Fruit fly (Drosophila melanogaster): ENCODE measurements around the gene Tcs5.
A peak's percentile ranks its signal among the peaks of the same experiment; 100 is the strongest.

Gene Tcs5

dm6 chr3L:5139312-5139711 is at the start of gene Tcs5, which contains the start of gene CHMP2B (continued):
- TF ChIP-seq CG12071 (GFP tag; optimal IDR thresholded peaks at IDR 0.05) = peak; percentile 99
- peak; percentile 98 for TF ChIP-seq D19B (GFP tag; optimal IDR thresholded peaks at IDR 0.05)
- peak; percentile 100 for TF ChIP-seq vfl (GFP tag; optimal IDR thresholded peaks at IDR 0.05)
- TF ChIP-seq CG16863 (GFP tag; optimal IDR thresholded peaks at IDR 0.05) = peak; percentile 99
- TF ChIP-seq CG8290 (GFP tag; optimal IDR thresholded peaks at IDR 0.05) = peak; percentile 99
- TF ChIP-seq CG8290 (tag; optimal IDR thresholded peaks at IDR 0.05) = peak; percentile 98 to 99
- peak; percentile 99 for TF ChIP-seq disco-r (GFP tag; optimal IDR thresholded peaks at IDR 0.05)
- TF ChIP-seq CG17612 (GFP tag; IDR thresholded peaks at IDR 0.05) = peak; percentile 99
- peak; percentile 100 for TF ChIP-seq Oli (tag; optimal IDR thresholded peaks at IDR 0.05)
- peak; percentile 97 for TF ChIP-seq ems (GFP tag; optimal IDR thresholded peaks at IDR 0.05)
- TF ChIP-seq knrl (GFP tag; IDR thresholded peaks at IDR 0.05; ENCODE audit: partially characterized antibody) = peak; percentile 54
- TF ChIP-seq ase (GFP tag; IDR thresholded peaks at IDR 0.05) = peak; percentile 100
- TF ChIP-seq lab (GFP tag; optimal IDR thresholded peaks at IDR 0.05) = peak; percentile 100
- TF ChIP-seq Trl (optimal IDR thresholded peaks at IDR 0.05) = no peak
- peak; percentile 100 for TF ChIP-seq Trl (GFP tag; optimal IDR thresholded peaks at IDR 0.05)
- peak; percentile 23 for TF ChIP-seq CG1832 (GFP tag; optimal IDR thresholded peaks at IDR 0.05)
- TF ChIP-seq CkIIα-i1 (GFP tag; IDR thresholded peaks at IDR 0.05) = peak; percentile 99
- peak; percentile 99 for TF ChIP-seq CG31224 (GFP tag; IDR thresholded peaks at IDR 0.05)
- TF ChIP-seq Ets65A (GFP tag) = peak; percentile 99
- TF ChIP-seq CG14050 (GFP tag; IDR thresholded peaks at IDR 0.05) = peak; percentile 100
- TF ChIP-seq CG4282 (GFP tag; optimal IDR thresholded peaks at IDR 0.05) = peak; percentile 99
- peak; percentile 100 for TF ChIP-seq CG7271 (tag; optimal IDR thresholded peaks at IDR 0.05)
- peak; percentile 99 for TF ChIP-seq Lhr (GFP tag; optimal IDR thresholded peaks at IDR 0.05)
- TF ChIP-seq exex (tag; optimal IDR thresholded peaks at IDR 0.05) = peak; percentile 97
- TF ChIP-seq CG13624 (GFP tag; optimal IDR thresholded peaks at IDR 0.05) = peak; percentile 100
- TF ChIP-seq crp (GFP tag; optimal IDR thresholded peaks at IDR 0.05) = peak; percentile 95 to 96
- peak; percentile 100 for TF ChIP-seq CG34422 (GFP tag; IDR thresholded peaks at IDR 0.05)
- TF ChIP-seq CG2712 (tag; optimal IDR thresholded peaks at IDR 0.05) = peak; percentile 98
- peak; percentile 98 for TF ChIP-seq CG1792 (GFP tag; optimal IDR thresholded peaks at IDR 0.05)
- peak; percentile 77 for TF ChIP-seq CTCF (GFP tag; optimal IDR thresholded peaks at IDR 0.05)

- TF ChIP-seq CoRest (tag; optimal IDR thresholded peaks at IDR 0.05) (peak; percentile 15), mirr (GFP tag; optimal IDR thresholded peaks at IDR 0.05) (no peak), CG3281 (GFP tag; optimal IDR thresholded peaks at IDR 0.05) (peak; percentile 10), Fer2 (tag; optimal IDR thresholded peaks at IDR 0.05) (no peak), CG4328 (GFP tag; optimal IDR thresholded peaks at IDR 0.05) (no peak), CG1603 (tag; optimal IDR thresholded peaks at IDR 0.05) (peak; percentile 12), croc (GFP tag; conservative IDR thresholded peaks at IDR 0.05) (no peak), so (GFP tag; IDR thresholded peaks at IDR 0.05) (0 out of 3 replicates have a peak, but pooled peaks have one; percentile 23), CG15269 (tag; optimal IDR thresholded peaks at IDR 0.05) (no peak), CG18599 (GFP tag; optimal IDR thresholded peaks at IDR 0.05) (peak; percentile 1), CG18764 (GFP tag; optimal IDR thresholded peaks at IDR 0.05) (no peak), dmrt99B (tag; optimal IDR thresholded peaks at IDR 0.05) (peak; percentile 18), D (optimal IDR thresholded peaks at IDR 0.05) (no peak), D (GFP tag; optimal IDR thresholded peaks at IDR 0.05) (peak; percentile 7), scrt (GFP tag; optimal IDR thresholded peaks at IDR 0.05) (peak; percentile 2), CG11504 (tag; optimal IDR thresholded peaks at IDR 0.05) (peak; percentile 59), CG18011 (GFP tag; optimal IDR thresholded peaks at IDR 0.05) (peak; percentile 6), CG4854 (GFP tag; optimal IDR thresholded peaks at IDR 0.05) (no peak), Ssrp (tag; optimal IDR thresholded peaks at IDR 0.05) (peak; percentile 2), Oli (tag; optimal IDR thresholded peaks at IDR 0.05) (peak; percentile 57), CG11723 (GFP tag; optimal IDR thresholded peaks at IDR 0.05) (no peak), Fer1 (GFP tag; optimal IDR thresholded peaks at IDR 0.05) (peak; percentile 9), tio (GFP tag; optimal IDR thresholded peaks at IDR 0.05) (peak; percentile 43), CG12155 (GFP tag; optimal IDR thresholded peaks at IDR 0.05) (peak; percentile 27)
These were observed 49.2 kb upstream of the Tcs5 start for dm6 chr3L:5188402-5188801.

Measured in whole organism, embryonic.